Fruit fly (Drosophila melanogaster) whole organism, pupa: ENCODE results near the gene CG9886.
A peak's percentile ranks its signal among the peaks of the same experiment; 100 is the strongest.

ENCODE experiments used
- CG10348 ChIP-seq: fragments of 200-800 bp; sonication (Bioruptor generic); IDR thresholded peaks from 2 replicates; pipeline ENCODE4 v1.3.6; 2022; ENCODE audit warnings: missing biosample characterization, missing genetic modification characterization
- CG12605 ChIP-seq: fragments of 200-800 bp; sonication (Bioruptor generic); IDR thresholded peaks from 2 replicates; pipeline ENCODE4 v1.3.6; 2022; ENCODE audit warnings: missing biosample characterization, missing genetic modification characterization
- CG13204 ChIP-seq: fragments of 200-800 bp; sonication (Bioruptor generic); optimal IDR thresholded peaks from 2 replicates; lab custom pipeline; 2018; ENCODE audit warnings: missing biosample characterization, mild to moderate bottlenecking, missing genetic modification characterization, moderate library complexity
- CG14655 ChIP-seq: fragments of 200-800 bp; sonication (Bioruptor generic); optimal IDR thresholded peaks from 3 replicates; lab custom pipeline; 2017; ENCODE audit warnings: mild to moderate bottlenecking, missing biosample characterization, missing genetic modification reagents, missing genetic modification characterization
- CG15710 ChIP-seq: fragments of 200-800 bp; sonication (Bioruptor generic); optimal IDR thresholded peaks from 2 replicates; lab custom pipeline; 2018; ENCODE audit warnings: missing biosample characterization, mild to moderate bottlenecking, missing genetic modification characterization, moderate library complexity
- CG17806 ChIP-seq: fragments of 200-800 bp; sonication (Bioruptor generic); optimal IDR thresholded peaks from 2 replicates; lab custom pipeline; 2018; ENCODE audit warnings: missing biosample characterization, mild to moderate bottlenecking, missing genetic modification characterization, moderate library complexity
- CG32121 ChIP-seq: fragments of 200-800 bp; sonication (Bioruptor generic); IDR thresholded peaks from 2 replicates; pipeline ENCODE4 v1.3.6; 2022; ENCODE audit warnings: missing biosample characterization, missing genetic modification characterization
- CG34367 ChIP-seq: fragments of 200-800 bp; sonication (Bioruptor generic); optimal IDR thresholded peaks from 2 replicates; lab custom pipeline; 2018; ENCODE audit warnings: missing biosample characterization, mild to moderate bottlenecking, missing genetic modification characterization
- CG4496 ChIP-seq: fragments of 200-800 bp; sonication (Bioruptor generic); IDR thresholded peaks from 3 replicates; pipeline ENCODE4 v1.3.6; 2022; ENCODE audit warnings: missing biosample characterization, missing genetic modification characterization
- CG8159 ChIP-seq: fragments of 200-800 bp; sonication (Bioruptor generic); optimal IDR thresholded peaks from 3 replicates; lab custom pipeline; 2018; ENCODE audit warnings: missing biosample characterization, mild to moderate bottlenecking, missing genetic modification characterization, moderate library complexity
- CG8301 ChIP-seq: fragments of 200-800 bp; sonication (Bioruptor generic); optimal IDR thresholded peaks from 2 replicates; lab custom pipeline; 2018; ENCODE audit warnings: missing biosample characterization, mild to moderate bottlenecking, missing genetic modification characterization
- CG9948 ChIP-seq: fragments of 200-800 bp; sonication (Bioruptor generic); optimal IDR thresholded peaks from 2 replicates; lab custom pipeline; 2018; ENCODE audit warnings: missing biosample characterization, mild to moderate bottlenecking, missing genetic modification characterization, moderate library complexity
- D1 ChIP-seq: fragments of 200-800 bp; sonication (Bioruptor generic); optimal IDR thresholded peaks from 2 replicates; lab custom pipeline; 2018; ENCODE audit warnings: missing biosample characterization, mild to moderate bottlenecking, missing genetic modification characterization, moderate library complexity
- EcR ChIP-seq: fragments of 200-800 bp; sonication (Bioruptor generic); optimal IDR thresholded peaks from 3 replicates; lab custom pipeline; 2019; ENCODE audit warnings: missing biosample characterization, missing genetic modification characterization, mild to moderate bottlenecking, moderate library complexity, missing genetic modification reagents
- Ets98B ChIP-seq: fragments of 200-800 bp; sonication (Bioruptor generic); IDR thresholded peaks from 2 replicates; pipeline ENCODE4 v1.3.6; 2022; ENCODE audit warnings: missing biosample characterization, missing genetic modification characterization
- Pif1A ChIP-seq: fragments of 200-800 bp; sonication (Bioruptor generic); optimal IDR thresholded peaks from 3 replicates; lab custom pipeline; 2016; ENCODE audit warnings: missing biosample characterization, missing genetic modification characterization
- Pif1B ChIP-seq: fragments of 200-800 bp; sonication (Bioruptor generic); optimal IDR thresholded peaks from 3 replicates; lab custom pipeline; 2016; ENCODE audit warnings: missing biosample characterization, missing genetic modification characterization
- Snoo ChIP-seq: fragments of 200-800 bp; sonication (Bioruptor generic); optimal IDR thresholded peaks from 3 replicates; lab custom pipeline; 2017; ENCODE audit warnings: missing biosample characterization, mild to moderate bottlenecking, missing genetic modification characterization, inconsistent platforms
- fd96Ca ChIP-seq: fragments of 200-800 bp; sonication (Bioruptor generic); IDR thresholded peaks from 3 replicates; pipeline ENCODE4 v1.3.6; 2022; ENCODE audit warnings: missing biosample characterization, missing genetic modification characterization
- gl ChIP-seq: fragments of 200-800 bp; sonication (Bioruptor generic); optimal IDR thresholded peaks from 2 replicates; lab custom pipeline; 2018; ENCODE audit warnings: missing biosample characterization, mild to moderate bottlenecking, missing genetic modification characterization
- rn ChIP-seq: fragments of 200-800 bp; sonication (Bioruptor generic); IDR thresholded peaks from 2 replicates; pipeline ENCODE4 v1.3.6; 2022; ENCODE audit warnings: missing biosample characterization, missing genetic modification characterization

Gene CG9886

dm6 chr2L:2413093-2413492 lies 7.5 kb upstream of the CG9886 start:
- TF ChIP-seq CG4496 (GFP tag; lab: Robert Waterston, UW): peak; percentile 79
- TF ChIP-seq CG8301 (tag; lab: Kevin White, UChicago): no peak
- no peak for TF ChIP-seq CG13204 (GFP tag; lab: Kevin White, UChicago)
- TF ChIP-seq fd96Ca (GFP tag; lab: Robert Waterston, UW): peak; percentile 80; the same call in 2 of the 3 replicates
- no peak for TF ChIP-seq D1
- TF ChIP-seq gl: no peak
- TF ChIP-seq CG9948 (tag; lab: Kevin White, UChicago): no peak
- no peak for TF ChIP-seq CG10348
- no peak for TF ChIP-seq CG8159 (tag; lab: Kevin White, UChicago)
- peak; percentile 53 for TF ChIP-seq CG14655
- peak; percentile 83 for TF ChIP-seq CG32121 (GFP tag; lab: Robert Waterston, UW)
- no peak for TF ChIP-seq CG17806 (tag; lab: Kevin White, UChicago)
- TF ChIP-seq CG34367 (tag; lab: Kevin White, UChicago): no peak
- peak; percentile 40; the same call in 1 of the 2 replicates for TF ChIP-seq CG12605 (GFP tag; lab: Robert Waterston, UW)
- TF ChIP-seq CG15710 (tag; lab: Kevin White, UChicago): no peak
- TF ChIP-seq Snoo (tag; lab: Kevin White, UChicago): no peak
- TF ChIP-seq EcR (GFP tag; lab: Kevin White, UChicago): no peak
- TF ChIP-seq rn (GFP tag; lab: Robert Waterston, UW): peak; percentile 69
- peak; percentile 17 for TF ChIP-seq Pif1A (GFP tag; lab: Kevin White, UChicago)
- no peak for TF ChIP-seq Pif1B (GFP tag; lab: Kevin White, UChicago)
- TF ChIP-seq Ets98B (GFP tag; lab: Robert Waterston, UW): peak; percentile 68

- TF ChIP-seq rn (GFP tag; lab: Robert Waterston, UW) (no peak), Pif1A (GFP tag; lab: Kevin White, UChicago) (no peak), CG14655 (no peak), EcR (GFP tag; lab: Kevin White, UChicago) (no peak), CG9948 (tag; lab: Kevin White, UChicago) (no peak), Pif1B (GFP tag; lab: Kevin White, UChicago) (no peak), CG4496 (GFP tag; lab: Robert Waterston, UW) (no peak), CG8159 (tag; lab: Kevin White, UChicago) (no peak), CG34367 (tag; lab: Kevin White, UChicago) (no peak), gl (no peak), CG32121 (GFP tag; lab: Robert Waterston, UW) (no peak; the same call in 1 of the 2 replicates), CG8301 (tag; lab: Kevin White, UChicago) (no peak), CG17806 (tag; lab: Kevin White, UChicago) (no peak)
Observed at dm6 chr2L:2415109-2415508, 5.5 kb upstream of the CG9886 start, which contains the start of gene CG18641. Gene CG18641 (minus strand): TSS chr2L:2415322.

dm6 chr2L:2416620-2417019 lies 4.0 kb upstream of the CG9886 start, which contains the start of gene CG31948:
Gene CG31948 (minus strand): TSS chr2L:2416720.
- TF ChIP-seq Ets98B (GFP tag; lab: Robert Waterston, UW) (no peak), CG34367 (tag; lab: Kevin White, UChicago) (no peak), gl (no peak), CG12605 (GFP tag; lab: Robert Waterston, UW) (no peak), CG4496 (GFP tag; lab: Robert Waterston, UW) (no peak), CG8301 (tag; lab: Kevin White, UChicago) (no peak), EcR (GFP tag; lab: Kevin White, UChicago) (no peak), Snoo (tag; lab: Kevin White, UChicago) (no peak), CG9948 (tag; lab: Kevin White, UChicago) (no peak), CG17806 (tag; lab: Kevin White, UChicago) (no peak), CG32121 (GFP tag; lab: Robert Waterston, UW) (no peak), CG10348 (no peak), CG15710 (tag; lab: Kevin White, UChicago) (no peak), fd96Ca (GFP tag; lab: Robert Waterston, UW) (no peak), CG14655 (no peak), CG8159 (tag; lab: Kevin White, UChicago) (no peak), Pif1A (GFP tag; lab: Kevin White, UChicago) (no peak)

- no peak for TF ChIP-seq fd96Ca (GFP tag; lab: Robert Waterston, UW)
- TF ChIP-seq CG9948 (tag; lab: Kevin White, UChicago): no peak
- no peak for TF ChIP-seq Snoo (tag; lab: Kevin White, UChicago)
- no peak for TF ChIP-seq CG10348
- TF ChIP-seq CG34367 (tag; lab: Kevin White, UChicago): no peak
- no peak for TF ChIP-seq CG13204 (GFP tag; lab: Kevin White, UChicago)
- TF ChIP-seq CG14655: no peak
- no peak for TF ChIP-seq rn (GFP tag; lab: Robert Waterston, UW)
- no peak for TF ChIP-seq EcR (GFP tag; lab: Kevin White, UChicago)
- no peak for TF ChIP-seq CG32121 (GFP tag; lab: Robert Waterston, UW)
- no peak for TF ChIP-seq CG8301 (tag; lab: Kevin White, UChicago)
Observed at dm6 chr2L:2417865-2418264, 2.8 kb upstream of the CG9886 start, which contains the start of gene CG34448. Gene CG34448 (minus strand): TSS chr2L:2417965.

dm6 chr2L:2419913-2420312 lies 717 bp upstream of the CG9886 start, which contains the start of gene CG34447:
Gene CG34447 (minus strand): TSS chr2L:2420013.
- TF ChIP-seq Snoo (tag; lab: Kevin White, UChicago) (no peak), CG8159 (tag; lab: Kevin White, UChicago) (no peak), CG10348 (no peak), D1 (no peak), CG15710 (tag; lab: Kevin White, UChicago) (no peak), CG14655 (no peak), CG32121 (GFP tag; lab: Robert Waterston, UW) (no peak), gl (no peak), CG13204 (GFP tag; lab: Kevin White, UChicago) (no peak), Pif1A (GFP tag; lab: Kevin White, UChicago) (no peak), Pif1B (GFP tag; lab: Kevin White, UChicago) (no peak), EcR (GFP tag; lab: Kevin White, UChicago) (no peak), CG8301 (tag; lab: Kevin White, UChicago) (no peak), CG34367 (tag; lab: Kevin White, UChicago) (no peak), CG9948 (tag; lab: Kevin White, UChicago) (no peak), CG4496 (GFP tag; lab: Robert Waterston, UW) (no peak)
